Fruit fly (Drosophila melanogaster) whole organism, pupa: Measurements from ENCODE around the gene CG42693.

Source experiments
- CG10348 ChIP-seq: fragments of 200-800 bp; sonication (Bioruptor generic); IDR thresholded peaks from 2 replicates; pipeline ENCODE4 v1.3.6; 2022; ENCODE audit warnings: missing biosample characterization, missing genetic modification characterization
- CG12605 ChIP-seq: fragments of 200-800 bp; sonication (Bioruptor generic); IDR thresholded peaks from 2 replicates; pipeline ENCODE4 v1.3.6; 2022; ENCODE audit warnings: missing biosample characterization, missing genetic modification characterization
- CG17806 ChIP-seq: fragments of 200-800 bp; sonication (Bioruptor generic); optimal IDR thresholded peaks from 2 replicates; lab custom pipeline; 2018; ENCODE audit warnings: missing biosample characterization, mild to moderate bottlenecking, missing genetic modification characterization, moderate library complexity
- CG4496 ChIP-seq: fragments of 200-800 bp; sonication (Bioruptor generic); IDR thresholded peaks from 3 replicates; pipeline ENCODE4 v1.3.6; 2022; ENCODE audit warnings: missing biosample characterization, missing genetic modification characterization
- CG8159 ChIP-seq: fragments of 200-800 bp; sonication (Bioruptor generic); optimal IDR thresholded peaks from 3 replicates; lab custom pipeline; 2018; ENCODE audit warnings: missing biosample characterization, mild to moderate bottlenecking, missing genetic modification characterization, moderate library complexity
- EcR ChIP-seq: fragments of 200-800 bp; sonication (Bioruptor generic); optimal IDR thresholded peaks from 3 replicates; lab custom pipeline; 2019; ENCODE audit warnings: missing biosample characterization, missing genetic modification characterization, mild to moderate bottlenecking, moderate library complexity, missing genetic modification reagents
- Pif1A ChIP-seq: fragments of 200-800 bp; sonication (Bioruptor generic); optimal IDR thresholded peaks from 3 replicates; lab custom pipeline; 2016; ENCODE audit warnings: missing biosample characterization, missing genetic modification characterization
- Pif1B ChIP-seq: fragments of 200-800 bp; sonication (Bioruptor generic); optimal IDR thresholded peaks from 3 replicates; lab custom pipeline; 2016; ENCODE audit warnings: missing biosample characterization, missing genetic modification characterization

DNA sequence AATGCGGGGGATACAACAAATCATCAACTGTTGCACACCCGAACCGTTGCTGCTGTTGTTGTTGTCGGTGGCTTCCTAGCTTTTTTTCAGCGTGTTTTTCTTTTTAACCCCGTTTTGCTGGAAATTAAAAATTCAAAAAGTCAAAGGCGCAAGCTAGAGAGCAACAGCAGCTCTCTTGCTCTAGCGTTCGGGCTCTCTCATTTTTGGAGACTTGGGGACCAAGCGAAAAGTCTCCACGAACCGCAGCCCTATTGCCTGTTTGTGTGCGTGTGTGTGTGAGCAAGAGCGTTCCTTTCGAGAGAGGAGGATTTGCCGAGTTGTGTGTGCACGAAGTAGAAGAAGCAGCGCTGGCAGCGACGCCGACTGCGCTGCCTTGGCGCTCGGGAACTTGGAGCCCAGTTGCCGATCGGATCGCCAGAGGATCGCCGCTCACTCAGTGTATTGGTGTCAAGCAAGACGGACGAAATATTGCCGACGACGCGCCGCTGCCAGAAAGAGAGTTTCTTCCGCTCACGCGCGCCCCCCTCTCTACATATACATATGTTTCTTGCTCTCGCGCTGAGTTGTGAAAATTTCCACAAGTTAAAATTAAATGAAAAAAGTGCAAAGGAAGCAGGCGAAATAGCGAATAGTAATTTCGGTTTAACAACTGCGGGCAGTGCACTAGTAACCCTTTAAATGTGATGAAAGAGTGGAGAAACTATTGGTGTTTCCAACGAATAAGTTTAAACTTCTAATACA lies 16.6 kb upstream of the CG42693 start:
- TF ChIP-seq CG10348 = no peak
- TF ChIP-seq CG17806 (tag; lab: Kevin White, UChicago) = no peak
- peak; percentile 79 for TF ChIP-seq CG4496
- TF ChIP-seq CG8159 (tag; lab: Kevin White, UChicago) = peak; percentile 10
- peak; percentile 81 for TF ChIP-seq EcR (GFP tag; lab: Kevin White, UChicago)
- no peak for TF ChIP-seq Pif1B (GFP tag; lab: Kevin White, UChicago)
- no peak for TF ChIP-seq Pif1A (GFP tag; lab: Kevin White, UChicago)
- peak; percentile 40 for TF ChIP-seq CG12605 (GFP tag; lab: Robert Waterston, UW)
